Fruit fly (Drosophila melanogaster) whole organism, wandering third instar larva: ENCODE measurements around the gene betaCOP.

Experiments
- CrebA ChIP-seq: fragments of 200-800 bp; sonication (Bioruptor generic); optimal IDR thresholded peaks from 2 replicates; lab custom pipeline; 2016; ENCODE audit warnings: missing biosample characterization, mild to moderate bottlenecking, missing genetic modification characterization, borderline replicate concordance
- Dfd ChIP-seq: fragments of >200 bp; optimal IDR thresholded peaks from 2 replicates; lab custom pipeline; 2017; ENCODE audit warnings: missing biosample characterization, missing genetic modification characterization
- HLH106 ChIP-seq: fragments of 200-800 bp; optimal IDR thresholded peaks from 3 replicates; lab custom pipeline; 2019; ENCODE audit warnings: missing biosample characterization, mild to moderate bottlenecking, missing genetic modification characterization, moderate library complexity
- Hnf4 ChIP-seq: fragments of 200-800 bp; sonication (Bioruptor generic); optimal IDR thresholded peaks from 2 replicates; lab custom pipeline; 2016; ENCODE audit warnings: missing biosample characterization, mild to moderate bottlenecking, missing genetic modification characterization
- Hr78 ChIP-seq: fragments of >200 bp; optimal IDR thresholded peaks from 2 replicates; lab custom pipeline; 2017; ENCODE audit warnings: missing biosample characterization, missing genetic modification characterization
- N ChIP-seq: fragments of >200 bp; optimal IDR thresholded peaks from 2 replicates; lab custom pipeline; 2018; ENCODE audit warnings: missing biosample characterization, missing external identifiers, missing genetic modification characterization
- OdsH ChIP-seq: fragments of 200-800 bp; sonication (Bioruptor generic); optimal IDR thresholded peaks from 2 replicates; lab custom pipeline; 2016; ENCODE audit warnings: missing biosample characterization, mild to moderate bottlenecking, missing genetic modification characterization
- Rel ChIP-seq, 2 experiments: fragments of 200-800 bp; sonication (Bioruptor generic) in 1 of 2; optimal IDR thresholded peaks; 2 replicates in 1 of 2; 3 replicates in 1 of 2; lab custom pipeline; 2016 to 2019; ENCODE audit warnings: mild to moderate bottlenecking in 2 of 2, missing biosample characterization in 2 of 2, missing genetic modification characterization in 2 of 2, moderate library complexity in 1 of 2
- br ChIP-seq: fragments of 200-800 bp; sonication (Bioruptor generic); optimal IDR thresholded peaks from 2 replicates; lab custom pipeline; 2016; ENCODE audit warnings: missing biosample characterization, missing genetic modification characterization
- fru ChIP-seq: fragments of 200-800 bp; sonication (Bioruptor generic); optimal IDR thresholded peaks from 3 replicates; lab custom pipeline; 2016; ENCODE audit warnings: missing biosample characterization, mild to moderate bottlenecking, missing genetic modification characterization
- pan ChIP-seq: fragments of >200 bp; optimal IDR thresholded peaks from 2 replicates; lab custom pipeline; 2017
- psq ChIP-seq: fragments of 200-800 bp; sonication (Bioruptor generic); optimal IDR thresholded peaks from 3 replicates; lab custom pipeline; 2017; ENCODE audit warnings: missing biosample characterization, mild to moderate bottlenecking, missing genetic modification characterization, moderate library complexity
- usp ChIP-seq: fragments of >200 bp; optimal IDR thresholded peaks from 2 replicates; lab custom pipeline; 2017; ENCODE audit warnings: missing biosample characterization, missing genetic modification characterization
- woc ChIP-seq: sonication (Bioruptor generic); optimal IDR thresholded peaks from 2 replicates; lab custom pipeline; 2016; ENCODE audit warnings: missing biosample characterization, mild to moderate bottlenecking, missing genetic modification characterization

DNA sequence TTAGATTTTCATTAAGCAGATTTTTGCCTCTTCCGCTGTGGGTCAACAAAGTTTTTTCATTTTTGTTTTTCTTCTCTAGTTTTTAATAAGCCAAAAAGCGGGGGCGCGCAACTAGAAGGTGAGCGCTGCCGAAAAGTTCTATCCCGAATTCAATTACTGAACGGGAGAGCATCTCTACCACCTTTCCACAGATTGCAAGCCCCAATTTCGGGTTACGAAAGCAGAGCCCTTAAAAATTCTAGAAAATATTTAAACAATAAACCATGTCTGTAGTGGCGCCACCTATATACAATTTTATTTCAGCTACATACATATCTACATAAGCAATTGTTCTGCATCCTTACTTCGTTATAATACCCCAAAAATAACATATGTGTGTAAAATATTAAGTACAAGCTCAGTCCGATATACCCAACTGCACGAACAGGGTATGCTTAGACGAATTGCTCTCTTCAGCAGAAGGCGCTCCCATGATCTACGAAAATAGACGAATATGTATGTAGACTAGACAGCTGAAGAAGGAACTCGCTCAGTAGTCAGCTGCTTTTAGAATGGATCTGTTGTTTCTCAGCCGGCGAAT is 26.6 kb downstream of the betaCOP start, which contains the start of gene CG6106:
- TF ChIP-seq N (GFP tag; lab: Kevin White, UChicago) (no peak), br (GFP tag; lab: Kevin White, UChicago) (no peak), OdsH (no peak), Hr78 (GFP tag; lab: Kevin White, UChicago) (no peak), Hnf4 (GFP tag; lab: Kevin White, UChicago) (no peak), pan (lab: Kevin White, UChicago) (no peak), Rel (GFP tag; optimal IDR thresholded peaks at IDR 0.05; lab: Kevin White, UChicago) (no peak), Rel (tag; optimal IDR thresholded peaks at IDR 0.05; lab: Kevin White, UChicago) (no peak), Dfd (GFP tag; lab: Kevin White, UChicago) (no peak), usp (GFP tag; lab: Kevin White, UChicago) (no peak), CrebA (GFP tag; lab: Kevin White, UChicago) (no peak), psq (no peak), fru (GFP tag; lab: Kevin White, UChicago) (no peak), woc (GFP tag; lab: Kevin White, UChicago) (no peak), HLH106 (no peak)
